Fruit fly (Drosophila melanogaster) whole organism, prepupa: ENCODE data around the gene ect.

ENCODE experiments used
- CG3032 ChIP-seq: fragments of 200-800 bp; optimal IDR thresholded peaks from 2 replicates; lab custom pipeline; 2019; ENCODE audit warnings: missing biosample characterization, mild to moderate bottlenecking, missing genetic modification characterization, moderate library complexity
- CG3919 ChIP-seq: fragments of 200-800 bp; sonication (Bioruptor generic); optimal IDR thresholded peaks from 3 replicates; lab custom pipeline; 2016; ENCODE audit warnings: missing biosample characterization, missing genetic modification characterization
- CG6163 ChIP-seq: fragments of 200-800 bp; sonication (Bioruptor generic); IDR thresholded peaks from 3 replicates; pipeline ENCODE4 v1.3.6; 2022; ENCODE audit warnings: missing biosample characterization, missing genetic modification characterization
- CG6854 ChIP-seq: fragments of 200-800 bp; sonication (Bioruptor generic); optimal IDR thresholded peaks from 2 replicates; lab custom pipeline; 2017; ENCODE audit warnings: missing biosample characterization, mild to moderate bottlenecking, missing genetic modification characterization
- Eip78C ChIP-seq: fragments of 200-800 bp; sonication (Bioruptor generic); peaks from one replicate; lab custom pipeline; 2016; ENCODE audit warnings: missing biosample characterization, missing genetic modification characterization
- Sox14 ChIP-seq: fragments of 200-800 bp; sonication (Bioruptor generic); optimal IDR thresholded peaks from 3 replicates; lab custom pipeline; 2016; ENCODE audit warnings: missing biosample characterization, missing genetic modification characterization
- fd59A ChIP-seq: fragments of 200-800 bp; sonication (Bioruptor generic); optimal IDR thresholded peaks from 2 replicates; lab custom pipeline; 2017; ENCODE audit warnings: missing biosample characterization, mild to moderate bottlenecking, missing genetic modification characterization, missing genetic modification reagents
- svp ChIP-seq: fragments of 200-800 bp; sonication (Bioruptor generic); peaks from one replicate; lab custom pipeline; 2016; ENCODE audit warnings: missing biosample characterization, missing genetic modification characterization
- vri ChIP-seq: fragments of 200-800 bp; sonication (Bioruptor generic); optimal IDR thresholded peaks from 3 replicates; lab custom pipeline; 2016; ENCODE audit warnings: missing biosample characterization, mild to moderate bottlenecking, missing genetic modification characterization

The ect gene

DNA sequence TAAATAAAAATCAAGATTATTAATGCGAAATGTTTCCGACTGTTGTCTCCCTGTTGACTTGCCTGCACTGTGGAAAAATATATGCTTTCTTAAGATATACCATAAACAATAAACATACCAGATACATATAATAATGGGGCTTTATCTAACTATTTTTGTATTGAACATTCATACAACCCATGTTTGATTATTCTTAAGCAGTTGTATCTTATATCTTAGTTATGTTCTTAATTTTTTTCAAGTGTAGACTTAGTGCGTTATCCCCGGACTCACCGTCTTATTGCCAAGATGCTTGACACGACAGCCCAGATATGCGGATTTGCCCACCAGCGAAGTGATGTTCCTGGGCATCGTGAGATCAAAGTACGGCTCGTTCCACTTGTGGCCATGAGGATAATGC lies 45.6 kb downstream of the ect start:
- TF ChIP-seq Eip78C (GFP tag; lab: Kevin White, UChicago) (peak; percentile 50), CG3919 (no peak), svp (peak; percentile 56)

dm6 chr3L:10151527-10151926 lies 50.1 kb downstream of the ect start, which contains the start of gene CG8072:
Gene CG8072, plus strand, starts transcription at chr3L:10151827.
- no peak for TF ChIP-seq CG3032 (tag; lab: Kevin White, UChicago)
- TF ChIP-seq CG6163 (GFP tag; lab: Robert Waterston, UW), result no peak
- TF ChIP-seq CG6854 (GFP tag; lab: Kevin White, UChicago), result no peak
- no peak for TF ChIP-seq vri
- TF ChIP-seq fd59A (GFP tag; lab: Kevin White, UChicago), result no peak
- TF ChIP-seq Sox14 (GFP tag; lab: Kevin White, UChicago), result no peak
- TF ChIP-seq, all 60 proteins: peak for 0
